Worm (Caenorhabditis elegans) whole organism, L1 larva: Measurements from ENCODE around the gene F59B2.9.

ENCODE experiments used
- F16B12.6 ChIP-seq: fragments of 150-350 bp; optimal IDR thresholded peaks from 2 replicates; lab custom pipeline; 2014; ENCODE audit warnings: missing biosample characterization, missing genetic modification characterization
- Y116A8C.19 ChIP-seq: sonication (generic microtip); optimal IDR thresholded peaks from 2 replicates; lab custom pipeline; 2016; ENCODE audit warnings: missing compliant biosample characterization, missing genetic modification characterization, borderline replicate concordance
- aly-2 ChIP-seq: fragments of 150-350 bp; optimal IDR thresholded peaks from 2 replicates; lab custom pipeline; 2014; ENCODE audit warnings: missing biosample characterization, missing genetic modification characterization
- blmp-1 ChIP-seq: fragments of 150-350 bp; optimal IDR thresholded peaks from 2 replicates; lab custom pipeline; 2014; ENCODE audit warnings: missing biosample characterization, missing genetic modification characterization
- ceh-8 ChIP-seq: fragments of 200-800 bp; sonication (Bioruptor generic); optimal IDR thresholded peaks from 2 replicates; lab custom pipeline; 2018; ENCODE audit warnings: mild to moderate bottlenecking, missing genetic modification characterization, moderate library complexity, missing compliant biosample characterization
- ceh-82 ChIP-seq, 3 experiments: fragments of 150-350 bp in 1 of 3; sonication (generic microtip) in 2 of 3; optimal IDR thresholded peaks; 2 replicates each; lab custom pipeline; 2014 to 2017; ENCODE audit warnings: missing biosample characterization in 3 of 3, missing genetic modification characterization in 3 of 3
- ceh-88 ChIP-seq: fragments of 200-800 bp; sonication (Bioruptor generic); IDR thresholded peaks from 2 replicates; pipeline ENCODE4 v1.3.6; 2022; ENCODE audit warnings: missing genetic modification characterization, missing compliant biosample characterization
- ceh-90 ChIP-seq: sonication (generic microtip); optimal IDR thresholded peaks from 2 replicates; lab custom pipeline; 2016; ENCODE audit warnings: missing genetic modification characterization, missing compliant biosample characterization
- dpl-1 ChIP-seq, 3 experiments: fragments of 150-350 bp in 2 of 3; sonication (generic microtip) in 1 of 3; optimal IDR thresholded peaks; 2 replicates each; lab custom pipeline; 2014 to 2017; ENCODE audit warnings: missing biosample characterization in 3 of 3, missing genetic modification characterization in 3 of 3, missing genetic modification reagents in 3 of 3
- efl-1 ChIP-seq, 4 experiments: fragments of 150-350 bp; optimal IDR thresholded peaks in 3 of 4; peaks in 1 of 4; 1 replicate in 1 of 4; 2 replicates in 3 of 4; lab custom pipeline; 2014; ENCODE audit warnings: missing biosample characterization in 2 of 4, missing genetic modification characterization in 2 of 4, missing genetic modification reagents in 2 of 4
- efl-3 ChIP-seq: fragments of 200-800 bp; sonication (Bioruptor generic); optimal IDR thresholded peaks from 2 replicates; lab custom pipeline; 2018; ENCODE audit warnings: mild to moderate bottlenecking, missing genetic modification characterization, missing compliant biosample characterization
- elt-2 ChIP-seq: sonication (generic microtip); optimal IDR thresholded peaks from 2 replicates; lab custom pipeline; 2016; ENCODE audit warnings: missing genetic modification characterization, mild to moderate bottlenecking, inconsistent platforms, missing compliant biosample characterization, missing genetic modification reagents
- ets-5 ChIP-seq: fragments of 200-800 bp; sonication (Bioruptor generic); IDR thresholded peaks from 2 replicates; pipeline ENCODE4 v1.3.6; 2022; ENCODE audit warnings: missing genetic modification characterization, missing compliant biosample characterization
- fkh-10 ChIP-seq: sonication (generic microtip); optimal IDR thresholded peaks from 2 replicates; lab custom pipeline; 2017; ENCODE audit warnings: missing biosample characterization, missing genetic modification reagents, missing genetic modification characterization
- fkh-4 ChIP-seq: sonication (generic microtip); optimal IDR thresholded peaks from 2 replicates; lab custom pipeline; 2016; ENCODE audit warnings: missing compliant biosample characterization, missing genetic modification characterization, borderline replicate concordance
- hlh-17 ChIP-seq: fragments of 200-800 bp; sonication (Bioruptor generic); optimal IDR thresholded peaks from 2 replicates; lab custom pipeline; 2018; ENCODE audit warnings: missing genetic modification characterization, mild to moderate bottlenecking, missing compliant biosample characterization, moderate library complexity, borderline replicate concordance
- irx-1 ChIP-seq: sonication (generic microtip); optimal IDR thresholded peaks from 2 replicates; lab custom pipeline; 2016; ENCODE audit warnings: missing genetic modification characterization, missing compliant biosample characterization
- isw-1 ChIP-seq: fragments of 200-800 bp; sonication (Bioruptor generic); IDR thresholded peaks from 2 replicates; pipeline ENCODE4 v1.3.6; 2022; ENCODE audit warnings: missing genetic modification characterization, missing compliant biosample characterization
- jun-1 ChIP-seq: fragments of 150-350 bp; optimal IDR thresholded peaks from 2 replicates; lab custom pipeline; 2014; ENCODE audit warnings: missing biosample characterization, missing genetic modification reagents, missing genetic modification characterization
- lin-13 ChIP-seq: fragments of 150-350 bp; optimal IDR thresholded peaks from 2 replicates; lab custom pipeline; 2014; ENCODE audit warnings: missing biosample characterization, missing genetic modification reagents, missing genetic modification characterization
- lin-15B ChIP-seq: fragments of 150-350 bp; sonication (generic microtip); optimal IDR thresholded peaks from 3 replicates; lab custom pipeline; 2014; ENCODE audit warnings: missing biosample characterization, missing genetic modification characterization
- mep-1 ChIP-seq: fragments of 150-350 bp; optimal IDR thresholded peaks from 2 replicates; lab custom pipeline; 2014; ENCODE audit warnings: missing biosample characterization, missing genetic modification characterization
- nhr-11 ChIP-seq: fragments of 150-350 bp; optimal IDR thresholded peaks from 2 replicates; lab custom pipeline; 2014; ENCODE audit warnings: missing biosample characterization, missing genetic modification characterization
- nhr-12 ChIP-seq: sonication (generic microtip); optimal IDR thresholded peaks from 2 replicates; lab custom pipeline; 2017; ENCODE audit warnings: missing biosample characterization, missing genetic modification characterization
- nhr-20 ChIP-seq: sonication (generic microtip); optimal IDR thresholded peaks from 2 replicates; lab custom pipeline; 2016; ENCODE audit warnings: mild to moderate bottlenecking, missing genetic modification characterization, missing compliant biosample characterization
- nhr-237 ChIP-seq: fragments of 150-350 bp; optimal IDR thresholded peaks from 2 replicates; lab custom pipeline; 2014; ENCODE audit warnings: missing biosample characterization, missing genetic modification characterization
- nhr-47 ChIP-seq: sonication (generic microtip); optimal IDR thresholded peaks from 2 replicates; lab custom pipeline; 2016; ENCODE audit warnings: mild to moderate bottlenecking, missing genetic modification characterization, moderate library complexity, missing compliant biosample characterization
- nhr-76 ChIP-seq: sonication (generic microtip); optimal IDR thresholded peaks from 2 replicates; lab custom pipeline; 2017; ENCODE audit warnings: missing biosample characterization, missing genetic modification characterization
- nhr-84 ChIP-seq: sonication (generic microtip); optimal IDR thresholded peaks from 2 replicates; lab custom pipeline; 2017; ENCODE audit warnings: missing biosample characterization, missing genetic modification characterization
- pag-3 ChIP-seq: sonication (generic microtip); optimal IDR thresholded peaks from 2 replicates; lab custom pipeline; 2017; ENCODE audit warnings: missing genetic modification characterization, mild to moderate bottlenecking, missing compliant biosample characterization, antibody characterized with exemption, borderline replicate concordance; ENCODE audit not compliant: insufficient read depth
- pqm-1 ChIP-seq: sonication (generic microtip); optimal IDR thresholded peaks from 3 replicates; lab custom pipeline; 2017; ENCODE audit warnings: missing biosample characterization, missing genetic modification characterization
- snu-23 ChIP-seq: sonication (generic microtip); optimal IDR thresholded peaks from 2 replicates; lab custom pipeline; 2016; ENCODE audit warnings: missing genetic modification characterization, missing compliant biosample characterization
- sox-4 ChIP-seq: sonication (generic microtip); optimal IDR thresholded peaks from 2 replicates; lab custom pipeline; 2016; ENCODE audit warnings: missing genetic modification characterization, missing compliant biosample characterization
- sptf-1 ChIP-seq: fragments of 150-350 bp; optimal IDR thresholded peaks from 2 replicates; lab custom pipeline; 2014; ENCODE audit warnings: missing biosample characterization, missing genetic modification characterization
- swsn-7 ChIP-seq: sonication (generic microtip); optimal IDR thresholded peaks from 2 replicates; lab custom pipeline; 2016; ENCODE audit warnings: missing genetic modification characterization, missing compliant biosample characterization
- unc-62 ChIP-seq: fragments of 150-350 bp; optimal IDR thresholded peaks from 2 replicates; lab custom pipeline; 2014; ENCODE audit warnings: missing biosample characterization, missing genetic modification reagents, missing genetic modification characterization
- unc-86 ChIP-seq: sonication (generic microtip); optimal IDR thresholded peaks from 2 replicates; lab custom pipeline; 2016; ENCODE audit warnings: missing genetic modification characterization, missing compliant biosample characterization
- unc-98 ChIP-seq: fragments of 200-800 bp; sonication (Bioruptor generic); IDR thresholded peaks from 2 replicates; pipeline ENCODE4 v1.3.6; 2022; ENCODE audit warnings: missing genetic modification characterization, missing compliant biosample characterization
- zip-4 ChIP-seq: fragments of 200-800 bp; sonication (Bioruptor generic); optimal IDR thresholded peaks from 2 replicates; lab custom pipeline; 2018; ENCODE audit warnings: mild to moderate bottlenecking, missing genetic modification characterization, moderate library complexity, missing compliant biosample characterization
- ztf-4 ChIP-seq: fragments of 150-350 bp; optimal IDR thresholded peaks from 2 replicates; lab custom pipeline; 2014; ENCODE audit warnings: missing biosample characterization, missing genetic modification characterization

F59B2.9 gene

ce11 chrIII:9051119-9051597 is 38.9 kb upstream of the F59B2.9 start (continued):
- no peak for TF ChIP-seq nhr-84 (tag; lab: Kevin White, UChicago)
- TF ChIP-seq unc-86 (tag; lab: Kevin White, UChicago): peak; percentile 4
- TF ChIP-seq pqm-1: no peak
- TF ChIP-seq nhr-20 (tag; lab: Kevin White, UChicago): peak; percentile 84
- TF ChIP-seq blmp-1 (tag; lab: Kevin White, UChicago): peak; percentile 66
- peak; percentile 60 for TF ChIP-seq irx-1 (tag; lab: Kevin White, UChicago)
- TF ChIP-seq aly-2: peak; percentile 99
- peak; percentile 23 for TF ChIP-seq lin-15B
- no peak for TF ChIP-seq unc-62
- TF ChIP-seq mep-1 (tag; lab: Kevin White, UChicago): peak; percentile 98
- TF ChIP-seq lin-13 (GFP tag; lab: Kevin White, UChicago): peak; percentile 73
- peak; percentile 11 for TF ChIP-seq sox-4 (tag; lab: Kevin White, UChicago)
- TF ChIP-seq ets-5: no peak
- TF ChIP-seq swsn-7 (tag; lab: Kevin White, UChicago): peak; percentile 84
- no peak for TF ChIP-seq sptf-1 (tag; lab: Kevin White, UChicago)
- no peak for TF ChIP-seq hlh-17 (GFP tag; lab: Kevin White, UChicago)
- TF ChIP-seq fkh-4 (tag; lab: Kevin White, UChicago): no peak
- peak; percentile 43 for TF ChIP-seq zip-4
- peak; percentile 68 for TF ChIP-seq nhr-47 (tag; lab: Kevin White, UChicago)
- TF ChIP-seq ceh-82 (tag; optimal IDR thresholded peaks at IDR 0.05; lab: Kevin White, UChicago): peak in 1 of 3 experiments; percentile 58
- no peak for TF ChIP-seq Y116A8C.19 (tag; lab: Kevin White, UChicago)
- TF ChIP-seq F16B12.6 (tag; lab: Kevin White, UChicago): peak; percentile 30
- peak; percentile 62 for TF ChIP-seq elt-2 (tag; lab: Kevin White, UChicago)
- peak; percentile 3 for TF ChIP-seq jun-1 (tag; lab: Kevin White, UChicago)
- TF ChIP-seq nhr-237: peak; percentile 91
- peak; percentile 89 for TF ChIP-seq snu-23 (GFP tag; lab: Kevin White, UChicago)
- TF ChIP-seq ceh-90 (tag; lab: Kevin White, UChicago): no peak
- TF ChIP-seq nhr-11: no peak
- TF ChIP-seq ztf-4: peak; percentile 91
- no peak for TF ChIP-seq ceh-8
- peak; percentile 45 for TF ChIP-seq isw-1
- peak; percentile 46 to 66 for TF ChIP-seq efl-1 (optimal IDR thresholded peaks at IDR 0.05; lab: Kevin White, UChicago)
- TF ChIP-seq efl-1 (GFP tag; optimal IDR thresholded peaks at IDR 0.05 in 1 of 2; lab: Kevin White, UChicago): peak; percentile 53 to 95
- TF ChIP-seq ceh-88 (GFP tag; lab: Robert Waterston, UW): peak; percentile 78; the same call in 1 of the 2 replicates
- no peak for TF ChIP-seq efl-3 (GFP tag; lab: Kevin White, UChicago)
- TF ChIP-seq nhr-12 (tag; lab: Kevin White, UChicago): no peak
- no peak for TF ChIP-seq unc-98 (GFP tag; lab: Robert Waterston, UW)

ce11 chrIII:9050600-9050999 is 38.4 kb upstream of the F59B2.9 start, which contains the start of gene ikke-1:
Gene ikke-1, minus strand, starts transcription at chrIII:9050700.
- TF ChIP-seq fkh-4 (tag; lab: Kevin White, UChicago) (no peak), ceh-88 (GFP tag; lab: Robert Waterston, UW) (no peak)

- TF ChIP-seq nhr-237 (no peak), pag-3 (tag; lab: Kevin White, UChicago) (no peak), unc-86 (tag; lab: Kevin White, UChicago) (no peak), fkh-10 (peak; percentile 57), nhr-11 (no peak), nhr-76 (tag; lab: Kevin White, UChicago) (no peak), hlh-17 (GFP tag; lab: Kevin White, UChicago) (no peak), dpl-1 (GFP tag; optimal IDR thresholded peaks at IDR 0.05; lab: Kevin White, UChicago) (no peak)
Measured at ce11 chrIII:9047260-9047659, 35.1 kb upstream of the F59B2.9 start.
